Worm (Caenorhabditis elegans): Measurements from ENCODE around the gene ugt-60.

ce11 chrIII:9651871-9652270 lies 27.0 kb downstream of the ugt-60 start, which contains the start of gene C15H7.3:
- no peak for TF ChIP-seq W03F9.2 (tag; optimal IDR thresholded peaks at IDR 0.05)
- no peak for TF ChIP-seq dao-5 (tag; optimal IDR thresholded peaks at IDR 0.05)
- TF ChIP-seq him-1 (tag; optimal IDR thresholded peaks at IDR 0.05) = no peak

Data from whole organism, L4/young adult.